Fruit fly (Drosophila melanogaster) whole organism, prepupa: Measurements from ENCODE around the gene CG45492.
A peak's percentile ranks its signal among the peaks of the same experiment; 100 is the strongest.
"Not testable (repeated sequence)": the region's sequence is repeated elsewhere in the genome, so short reads cannot be mapped to it uniquely, and the experiment has no call there.

Source experiments
- CG11294 ChIP-seq: fragments of 200-800 bp; sonication (Bioruptor generic); IDR thresholded peaks from 2 replicates; pipeline ENCODE4 v1.3.6; 2022; ENCODE audit warnings: missing biosample characterization, missing genetic modification characterization
- CG11762 ChIP-seq: fragments of 200-800 bp; sonication (Bioruptor generic); optimal IDR thresholded peaks from 3 replicates; lab custom pipeline; 2016; ENCODE audit warnings: missing biosample characterization, missing genetic modification characterization; ENCODE audit not compliant: insufficient read depth
- CG11902 ChIP-seq: fragments of 200-800 bp; sonication (Bioruptor generic); optimal IDR thresholded peaks from 3 replicates; lab custom pipeline; 2016; ENCODE audit warnings: missing biosample characterization, missing genetic modification characterization
- CG1621 ChIP-seq: fragments of 200-800 bp; sonication (Bioruptor generic); optimal IDR thresholded peaks from 3 replicates; lab custom pipeline; 2018; ENCODE audit warnings: missing biosample characterization, mild to moderate bottlenecking, missing genetic modification characterization
- CG16779 ChIP-seq: fragments of 200-800 bp; sonication (Bioruptor generic); optimal IDR thresholded peaks from 3 replicates; lab custom pipeline; 2017; ENCODE audit warnings: missing biosample characterization, mild to moderate bottlenecking, missing genetic modification characterization
- CG32006 ChIP-seq: fragments of 200-800 bp; sonication (Bioruptor generic); optimal IDR thresholded peaks from 3 replicates; lab custom pipeline; 2017; ENCODE audit warnings: missing biosample characterization, mild to moderate bottlenecking, missing genetic modification characterization
- CG34406 ChIP-seq: fragments of 200-800 bp; sonication (Bioruptor generic); optimal IDR thresholded peaks from 3 replicates; lab custom pipeline; 2016; ENCODE audit warnings: missing biosample characterization, missing genetic modification characterization
- CG4318 ChIP-seq: fragments of 200-800 bp; sonication (Bioruptor generic); optimal IDR thresholded peaks from 3 replicates; lab custom pipeline; 2017; ENCODE audit warnings: missing biosample characterization, mild to moderate bottlenecking, missing genetic modification characterization
- CG6163 ChIP-seq: fragments of 200-800 bp; sonication (Bioruptor generic); IDR thresholded peaks from 3 replicates; pipeline ENCODE4 v1.3.6; 2022; ENCODE audit warnings: missing biosample characterization, missing genetic modification characterization
- CG7368 ChIP-seq: fragments of 200-800 bp; sonication (Bioruptor generic); optimal IDR thresholded peaks from 3 replicates; lab custom pipeline; 2016; ENCODE audit warnings: missing biosample characterization, missing genetic modification characterization
- CG8119 ChIP-seq: fragments of 200-800 bp; sonication (Bioruptor generic); IDR thresholded peaks from 3 replicates; pipeline ENCODE4 v1.3.6; 2022; ENCODE audit warnings: missing biosample characterization, missing genetic modification characterization
- CG8632 ChIP-seq: fragments of 200-800 bp; sonication (Bioruptor generic); optimal IDR thresholded peaks from 3 replicates; lab custom pipeline; 2016; ENCODE audit warnings: missing biosample characterization, missing genetic modification characterization
- CG9139 ChIP-seq: fragments of 200-800 bp; sonication (Bioruptor generic); optimal IDR thresholded peaks from 3 replicates; lab custom pipeline; 2017; ENCODE audit warnings: missing biosample characterization, mild to moderate bottlenecking, missing genetic modification characterization
- Eip75B ChIP-seq: fragments of 200-800 bp; sonication (Bioruptor generic); optimal IDR thresholded peaks from 3 replicates; lab custom pipeline; 2016; ENCODE audit warnings: missing biosample characterization, missing genetic modification characterization
- Eip78C ChIP-seq: fragments of 200-800 bp; sonication (Bioruptor generic); peaks from one replicate; lab custom pipeline; 2016; ENCODE audit warnings: missing biosample characterization, missing genetic modification characterization
- Eip93F ChIP-seq: fragments of 200-800 bp; sonication (Bioruptor generic); optimal IDR thresholded peaks from 2 replicates; lab custom pipeline; 2016; ENCODE audit warnings: missing biosample characterization, mild to moderate bottlenecking, missing genetic modification characterization
- Ets96B ChIP-seq: fragments of 200-800 bp; optimal IDR thresholded peaks from 2 replicates; lab custom pipeline; 2019; ENCODE audit warnings: missing biosample characterization, mild to moderate bottlenecking, missing genetic modification characterization, moderate library complexity
- Hr38 ChIP-seq: sonication (Bioruptor generic); optimal IDR thresholded peaks from 2 replicates; lab custom pipeline; 2016; ENCODE audit warnings: missing biosample characterization, missing genetic modification characterization
- Hr39 ChIP-seq: fragments of 200-800 bp; sonication (Bioruptor generic); optimal IDR thresholded peaks from 2 replicates; lab custom pipeline; 2016; ENCODE audit warnings: missing biosample characterization, missing genetic modification characterization
- Lpt ChIP-seq: fragments of 200-800 bp; sonication (Bioruptor generic); optimal IDR thresholded peaks from 3 replicates; lab custom pipeline; 2016; ENCODE audit warnings: missing biosample characterization, missing genetic modification characterization
- OdsH ChIP-seq: fragments of 200-800 bp; sonication (Bioruptor generic); optimal IDR thresholded peaks from 3 replicates; lab custom pipeline; 2016; ENCODE audit warnings: missing biosample characterization, missing genetic modification characterization
- Smox ChIP-seq: fragments of 200-800 bp; sonication (Bioruptor generic); optimal IDR thresholded peaks from 3 replicates; lab custom pipeline; 2016; ENCODE audit warnings: missing biosample characterization, missing genetic modification characterization
- Sox14 ChIP-seq: fragments of 200-800 bp; sonication (Bioruptor generic); optimal IDR thresholded peaks from 3 replicates; lab custom pipeline; 2016; ENCODE audit warnings: missing biosample characterization, missing genetic modification characterization
- Sox15 ChIP-seq: fragments of 200-800 bp; sonication (Bioruptor generic); optimal IDR thresholded peaks from 3 replicates; lab custom pipeline; 2016; ENCODE audit warnings: missing biosample characterization, missing genetic modification characterization
- achi ChIP-seq: fragments of 200-800 bp; sonication (Bioruptor generic); optimal IDR thresholded peaks from 3 replicates; lab custom pipeline; 2016; ENCODE audit warnings: missing biosample characterization, missing genetic modification characterization
- acj6 ChIP-seq: fragments of 200-800 bp; sonication (Bioruptor generic); optimal IDR thresholded peaks from 3 replicates; lab custom pipeline; 2016; ENCODE audit warnings: missing biosample characterization, missing genetic modification characterization
- cyc ChIP-seq: fragments of 200-800 bp; sonication (Bioruptor generic); optimal IDR thresholded peaks from 3 replicates; lab custom pipeline; 2016; ENCODE audit warnings: missing biosample characterization, missing genetic modification characterization
- dac ChIP-seq: fragments of 200-800 bp; sonication (Bioruptor generic); optimal IDR thresholded peaks from 2 replicates; lab custom pipeline; 2017; ENCODE audit warnings: missing biosample characterization, mild to moderate bottlenecking, missing genetic modification characterization
- fd59A ChIP-seq: fragments of 200-800 bp; sonication (Bioruptor generic); optimal IDR thresholded peaks from 2 replicates; lab custom pipeline; 2017; ENCODE audit warnings: missing biosample characterization, mild to moderate bottlenecking, missing genetic modification characterization, missing genetic modification reagents
- fkh ChIP-seq: fragments of 200-800 bp; sonication (Bioruptor generic); optimal IDR thresholded peaks from 3 replicates; lab custom pipeline; 2017; ENCODE audit warnings: missing biosample characterization, mild to moderate bottlenecking, missing genetic modification characterization, moderate library complexity
- lz ChIP-seq: fragments of 200-800 bp; sonication (Bioruptor generic); optimal IDR thresholded peaks from 3 replicates; lab custom pipeline; 2016; ENCODE audit warnings: missing biosample characterization, missing genetic modification characterization
- spab ChIP-seq: fragments of 200-800 bp; sonication (Bioruptor generic); optimal IDR thresholded peaks from 2 replicates; lab custom pipeline; 2017; ENCODE audit warnings: missing biosample characterization, mild to moderate bottlenecking, missing genetic modification characterization, missing genetic modification reagents
- vri ChIP-seq: fragments of 200-800 bp; sonication (Bioruptor generic); optimal IDR thresholded peaks from 3 replicates; lab custom pipeline; 2016; ENCODE audit warnings: missing biosample characterization, mild to moderate bottlenecking, missing genetic modification characterization

CG45492 gene

dm6 chrX:19964215-19964614 lies 20.3 kb upstream of the CG45492 start (continued):
- TF ChIP-seq Sox14 (GFP tag; lab: Kevin White, UChicago) (peak; percentile 44), fkh (GFP tag; lab: Kevin White, UChicago) (no peak), Eip75B (GFP tag; lab: Kevin White, UChicago) (peak; percentile 48), acj6 (GFP tag; lab: Kevin White, UChicago) (peak; percentile 45), spab (GFP tag; lab: Kevin White, UChicago) (no peak), CG16779 (tag; lab: Kevin White, UChicago) (peak; percentile 19), CG11762 (no peak), Sox15 (GFP tag; lab: Kevin White, UChicago) (no peak), cyc (GFP tag; lab: Kevin White, UChicago) (peak; percentile 34), achi (GFP tag; lab: Kevin White, UChicago) (peak; percentile 43), CG4318 (GFP tag; lab: Kevin White, UChicago) (no peak)
- TF ChIP-seq, all 60 proteins: peak for 33

DNA sequence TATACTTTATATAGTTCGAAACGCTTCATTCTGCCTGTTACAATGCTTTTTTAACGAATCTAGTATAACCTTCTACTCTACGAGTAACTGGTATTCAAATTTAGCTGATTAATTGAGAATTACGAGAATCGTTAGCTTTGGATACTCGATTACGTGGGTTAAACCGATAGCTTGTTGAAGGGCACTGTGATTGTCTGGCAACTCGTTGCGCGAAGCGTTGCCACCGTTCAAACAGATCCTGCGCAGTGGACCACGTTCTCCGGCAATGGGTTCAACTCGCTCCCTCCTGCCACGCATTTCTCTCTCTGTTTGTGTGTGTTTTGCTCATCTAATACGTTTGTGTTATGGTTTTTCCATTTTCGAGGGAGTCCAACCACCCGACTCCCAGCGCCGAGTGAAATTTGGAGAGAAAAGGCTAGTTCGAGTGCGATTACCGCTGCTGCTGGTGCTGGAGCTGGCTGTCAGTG lies 17.0 kb upstream of the CG45492 start, which contains the start of gene Nep3:
Gene Nep3, plus strand, starts transcription at position 417 of the 467 bp plus-strand sequence.
- TF ChIP-seq OdsH (GFP tag; lab: Kevin White, UChicago) (no peak), CG11294 (GFP tag; lab: Robert Waterston, UW) (no peak), dac (no peak), CG8119 (GFP tag; lab: Robert Waterston, UW) (no peak), Smox (GFP tag; lab: Kevin White, UChicago) (no peak), Sox15 (GFP tag; lab: Kevin White, UChicago) (no peak), Hr39 (no peak), CG8632 (no peak), CG32006 (GFP tag; lab: Kevin White, UChicago) (no peak), Hr38 (GFP tag; lab: Kevin White, UChicago) (no peak), vri (GFP tag; lab: Kevin White, UChicago) (no peak), CG34406 (GFP tag; lab: Kevin White, UChicago) (no peak), fd59A (GFP tag; lab: Kevin White, UChicago) (no peak), Sox14 (GFP tag; lab: Kevin White, UChicago) (no peak), CG11902 (GFP tag; lab: Kevin White, UChicago) (no peak), Eip78C (GFP tag; lab: Kevin White, UChicago) (no peak), CG7368 (GFP tag; lab: Kevin White, UChicago) (no peak), CG1621 (no peak), lz (GFP tag; lab: Kevin White, UChicago) (no peak)

dm6 chrX:19959353-19959969 lies 15.5 kb upstream of the CG45492 start, which contains the start of gene CG12655:
TSS of gene CG12655 (minus strand) at chrX:19959403.
- TF ChIP-seq Hr38 (GFP tag; lab: Kevin White, UChicago) (no peak), dac (no peak), vri (GFP tag; lab: Kevin White, UChicago) (no peak), Eip93F (GFP tag; lab: Kevin White, UChicago) (no peak), lz (GFP tag; lab: Kevin White, UChicago) (no peak), CG6163 (GFP tag; lab: Robert Waterston, UW) (no peak), Lpt (GFP tag; lab: Kevin White, UChicago) (no peak), CG9139 (GFP tag; lab: Kevin White, UChicago) (no peak), CG32006 (GFP tag; lab: Kevin White, UChicago) (no peak), Ets96B (tag; lab: Kevin White, UChicago) (no peak)

DNA sequence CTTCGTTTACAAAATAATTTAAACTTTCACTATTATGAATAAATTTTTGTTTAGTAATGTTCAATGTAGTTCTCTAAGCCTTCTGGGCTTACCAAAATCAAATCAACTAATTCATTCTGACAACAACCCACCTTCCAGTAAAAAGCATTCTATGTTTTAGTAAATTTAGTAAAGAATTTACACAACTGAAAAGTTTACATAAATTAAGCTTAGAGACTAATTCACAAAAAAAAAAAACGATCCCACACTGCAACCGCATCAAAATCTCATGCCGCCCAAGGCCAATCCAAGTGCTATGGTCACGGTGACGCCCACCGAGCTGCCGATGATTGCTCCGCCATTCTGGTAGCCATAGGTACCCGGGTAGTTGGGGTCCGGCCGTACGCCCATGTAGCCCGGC lies 14.3 kb upstream of the CG45492 start, which contains the start of gene CG43784:
Gene CG43784, minus strand, starts transcription at position 101 of the 400 bp plus-strand sequence.
- not testable (repeated sequence) for TF ChIP-seq Hr39; CG8119 (GFP tag; lab: Robert Waterston, UW); Eip93F (GFP tag; lab: Kevin White, UChicago)
